Fruit fly (Drosophila melanogaster): ENCODE data around the gene red.

- no peak for TF ChIP-seq CG8478 (optimal IDR thresholded peaks at IDR 0.05)
- no peak for TF ChIP-seq CTCF (optimal IDR thresholded peaks at IDR 0.05)
Observed at dm6 chr3R:14292307-14292711, 3.4 kb downstream of the red start.

Data from S2 (cell line).